Worm (Caenorhabditis elegans) whole organism, mixed stage, embryonic: ENCODE measurements around the gene cox-6C.

ENCODE experiments used
- hlh-1 ChIP-seq: fragments of 150-350 bp; optimal IDR thresholded peaks from 2 replicates; lab custom pipeline; 2014; ENCODE audit warnings: missing biosample characterization, missing genetic modification reagents, missing genetic modification characterization
- nhr-12 ChIP-seq: fragments of 150-350 bp; optimal IDR thresholded peaks from 2 replicates; lab custom pipeline; 2014; ENCODE audit warnings: missing biosample characterization, missing genetic modification characterization
- unc-39 ChIP-seq: fragments of 150-350 bp; optimal IDR thresholded peaks from 2 replicates; lab custom pipeline; 2014; ENCODE audit warnings: missing biosample characterization, missing genetic modification characterization
- zip-8 ChIP-seq: fragments of 150-350 bp; optimal IDR thresholded peaks from 2 replicates; lab custom pipeline; 2014; ENCODE audit warnings: missing biosample characterization, missing genetic modification characterization

DNA sequence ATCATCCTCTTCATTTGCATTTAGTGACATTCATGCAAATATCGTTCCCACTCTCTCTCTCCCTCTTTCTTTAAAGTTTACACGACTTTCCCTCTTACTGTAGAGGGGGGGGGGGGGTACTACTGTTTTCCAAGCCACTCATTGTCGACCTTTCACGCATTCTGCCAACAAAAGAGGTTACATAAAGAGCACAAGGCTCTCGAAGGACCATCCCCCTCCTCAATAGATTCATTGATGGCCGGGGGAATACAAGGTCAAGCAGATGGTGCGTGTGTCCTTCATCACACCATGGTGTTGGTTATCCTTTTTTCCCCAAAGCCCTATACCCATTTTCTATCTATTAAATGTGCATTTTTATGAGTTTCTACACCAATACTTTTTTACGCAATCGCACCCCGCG, 46.5 kb downstream of the cox-6C start:
- TF ChIP-seq unc-39 (tag; lab: Kevin White, UChicago) (no peak), zip-8 (no peak), hlh-1 (tag; lab: Kevin White, UChicago) (no peak), nhr-12 (tag; lab: Kevin White, UChicago) (no peak)
